Worm (Caenorhabditis elegans) whole organism, midembryonic: Measurements from ENCODE around the gene mam-5.

Source experiments
- T22C8.4 ChIP-seq: fragments of 200-800 bp; sonication (Bioruptor generic); IDR thresholded peaks from 2 replicates; pipeline ENCODE4 v1.3.6; 2022; ENCODE audit warnings: missing genetic modification characterization, missing compliant biosample characterization
- cog-1 ChIP-seq: sonication (generic microtip); optimal IDR thresholded peaks from 2 replicates; lab custom pipeline; 2016; ENCODE audit warnings: missing genetic modification characterization, missing compliant biosample characterization
- flt-1 ChIP-seq: fragments of 200-800 bp; sonication (Bioruptor generic); IDR thresholded peaks from 2 replicates; pipeline ENCODE4 v1.3.6; 2022; ENCODE audit warnings: missing genetic modification characterization, missing compliant biosample characterization
- klf-2 ChIP-seq: fragments of 200-800 bp; sonication (Bioruptor generic); conservative IDR thresholded peaks from 2 replicates; pipeline ENCODE4 v1.3.6; 2022; ENCODE audit warnings: missing genetic modification reagents, missing genetic modification characterization, missing compliant biosample characterization
- med-1 ChIP-seq: sonication (generic microtip); optimal IDR thresholded peaks from 2 replicates; lab custom pipeline; 2017; ENCODE audit warnings: missing genetic modification characterization, mild to moderate bottlenecking, missing compliant biosample characterization, antibody characterized with exemption, missing genetic modification reagents; ENCODE audit not compliant: insufficient read depth
- ref-1 ChIP-seq: fragments of 200-800 bp; sonication (Bioruptor generic); conservative IDR thresholded peaks from 2 replicates; pipeline ENCODE4 v1.3.6; 2022; ENCODE audit warnings: missing genetic modification reagents, missing genetic modification characterization, missing compliant biosample characterization
- tab-1 ChIP-seq: fragments of 200-800 bp; sonication (Bioruptor generic); IDR thresholded peaks from 2 replicates; pipeline ENCODE4 v1.3.6; 2022; ENCODE audit warnings: missing genetic modification characterization, missing compliant biosample characterization
- ztf-23 ChIP-seq: fragments of 200-800 bp; sonication (Bioruptor generic); IDR thresholded peaks from 2 replicates; pipeline ENCODE4 v1.3.6; 2022; ENCODE audit warnings: missing genetic modification reagents, missing genetic modification characterization, missing compliant biosample characterization
- ztf-29 ChIP-seq: fragments of 200-800 bp; sonication (Bioruptor generic); IDR thresholded peaks from 2 replicates; pipeline ENCODE4 v1.3.6; 2022; ENCODE audit warnings: missing genetic modification reagents, missing genetic modification characterization, missing compliant biosample characterization

mam-5 gene

ce11 chrV:9974264-9974663 lies 21.8 kb downstream of the mam-5 start:
- TF ChIP-seq ztf-29 (GFP tag; lab: Robert Waterston, UW) (no peak), klf-2 (GFP tag; lab: Robert Waterston, UW) (no peak), flt-1 (GFP tag; lab: Robert Waterston, UW) (no peak), ztf-23 (GFP tag; lab: Robert Waterston, UW) (no peak), tab-1 (GFP tag; lab: Robert Waterston, UW) (no peak), ref-1 (GFP tag; lab: Robert Waterston, UW) (no peak), cog-1 (tag; lab: Kevin White, UChicago) (no peak), med-1 (GFP tag; lab: Kevin White, UChicago) (no peak), T22C8.4 (no peak)

- TF ChIP-seq klf-2 (GFP tag; lab: Robert Waterston, UW) (no peak), ztf-29 (GFP tag; lab: Robert Waterston, UW) (no peak), cog-1 (tag; lab: Kevin White, UChicago) (no peak), ref-1 (GFP tag; lab: Robert Waterston, UW) (no peak), ztf-23 (GFP tag; lab: Robert Waterston, UW) (no peak)
Observed at ce11 chrV:9976138-9976537, 23.6 kb downstream of the mam-5 start, which contains the start of gene unc-41. TSS of gene unc-41 (minus strand) at chrV:9976238.

- TF ChIP-seq tab-1 (GFP tag; lab: Robert Waterston, UW) (no peak), med-1 (GFP tag; lab: Kevin White, UChicago) (no peak), ref-1 (GFP tag; lab: Robert Waterston, UW) (no peak), flt-1 (GFP tag; lab: Robert Waterston, UW) (no peak), ztf-29 (GFP tag; lab: Robert Waterston, UW) (no peak), ztf-23 (GFP tag; lab: Robert Waterston, UW) (no peak), T22C8.4 (no peak), cog-1 (tag; lab: Kevin White, UChicago) (no peak), klf-2 (GFP tag; lab: Robert Waterston, UW) (no peak)
Observed at ce11 chrV:9977211-9977610, 24.7 kb downstream of the mam-5 start.

- TF ChIP-seq ztf-23 (GFP tag; lab: Robert Waterston, UW), result no peak
- no peak for TF ChIP-seq cog-1 (tag; lab: Kevin White, UChicago)
Observed at ce11 chrV:9978425-9978824, 25.9 kb downstream of the mam-5 start.

ce11 chrV:9980731-9981483 lies 28.4 kb downstream of the mam-5 start, which contains the start of the genes ruvb-1 and tofu-1:
TSS of gene ruvb-1 (minus strand) at chrV:9980802.
TSS of gene tofu-1 (plus strand) at chrV:9981147.
- TF ChIP-seq ztf-23 (GFP tag; lab: Robert Waterston, UW), result peak; percentile 68; the same call in 1 of the 2 replicates
- TF ChIP-seq klf-2 (GFP tag; lab: Robert Waterston, UW), result 0 out of 2 replicates have a peak, but pooled peaks have one; percentile 23
- TF ChIP-seq flt-1 (GFP tag; lab: Robert Waterston, UW), result peak; percentile 76
- peak; percentile 55; the same call in 1 of the 2 replicates for TF ChIP-seq ref-1 (GFP tag; lab: Robert Waterston, UW)

DNA sequence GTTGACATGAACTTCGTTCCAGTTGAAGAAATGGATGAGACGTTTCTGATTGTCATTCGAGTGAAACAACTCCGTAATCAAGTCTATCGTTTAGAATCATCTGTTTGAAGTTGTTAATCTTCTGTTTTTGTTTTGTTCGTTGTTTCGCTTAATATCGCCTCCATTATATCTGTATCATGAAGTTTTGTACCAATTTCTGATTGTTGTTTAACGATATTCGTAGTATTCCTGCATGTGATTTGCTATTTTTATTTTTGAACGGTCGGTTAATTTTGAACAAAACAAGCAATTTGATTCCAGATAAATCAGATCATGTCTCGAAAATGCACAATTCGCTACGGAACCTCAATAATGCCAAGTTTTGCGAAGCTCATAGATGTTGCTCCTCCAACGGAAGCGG lies 30.1 kb downstream of the mam-5 start, which contains the start of gene C27H6.9:
TSS of gene C27H6.9 (plus strand) at position 301 of the 400 bp plus-strand sequence.
- TF ChIP-seq ztf-23 (GFP tag; lab: Robert Waterston, UW) (no peak), med-1 (GFP tag; lab: Kevin White, UChicago) (no peak), klf-2 (GFP tag; lab: Robert Waterston, UW) (no peak), T22C8.4 (no peak), ztf-29 (GFP tag; lab: Robert Waterston, UW) (no peak), tab-1 (GFP tag; lab: Robert Waterston, UW) (no peak), cog-1 (tag; lab: Kevin White, UChicago) (no peak), flt-1 (GFP tag; lab: Robert Waterston, UW) (no peak), ref-1 (GFP tag; lab: Robert Waterston, UW) (no peak)

DNA sequence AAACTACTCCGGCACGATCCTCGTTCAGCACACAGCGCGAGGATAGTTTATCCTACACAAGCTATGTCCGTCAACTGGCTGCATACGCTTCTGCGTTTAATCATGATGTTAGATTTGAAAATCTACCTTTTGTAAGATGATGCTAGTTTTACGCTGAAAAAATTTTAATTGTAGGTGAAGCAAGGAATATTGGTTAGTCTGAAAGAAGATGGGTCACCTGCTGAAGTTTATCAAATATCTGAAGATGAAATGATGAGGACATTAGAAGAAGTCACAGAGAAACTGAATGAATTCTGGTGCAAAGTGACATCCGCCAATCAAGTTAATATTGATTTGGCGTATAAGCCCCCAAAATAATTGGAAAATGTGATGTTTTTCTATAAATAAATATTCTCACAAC lies 31.0 kb downstream of the mam-5 start:
- TF ChIP-seq flt-1 (GFP tag; lab: Robert Waterston, UW), result no peak

DNA sequence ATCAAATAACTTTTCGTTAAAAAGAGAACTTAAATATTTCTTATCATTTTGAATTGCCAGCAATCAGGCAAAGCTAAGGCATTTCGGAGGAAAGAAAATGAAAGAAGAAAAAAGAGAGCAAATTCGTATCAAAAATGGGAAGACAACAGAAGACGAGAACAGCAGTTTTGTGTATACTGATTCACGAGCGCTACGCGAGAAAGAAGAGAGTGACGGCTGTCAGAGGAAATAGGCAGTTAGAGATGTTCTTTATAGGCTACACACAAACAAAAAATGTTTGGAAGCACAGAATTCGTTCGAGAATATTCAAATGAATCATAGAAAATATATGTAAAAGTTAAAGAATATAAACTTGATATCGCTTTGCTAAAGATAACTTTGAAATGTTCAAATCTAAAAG lies 32.3 kb downstream of the mam-5 start:
- TF ChIP-seq tab-1 (GFP tag; lab: Robert Waterston, UW) (no peak), klf-2 (GFP tag; lab: Robert Waterston, UW) (no peak), T22C8.4 (no peak), ztf-29 (GFP tag; lab: Robert Waterston, UW) (no peak)

- TF ChIP-seq ref-1 (GFP tag; lab: Robert Waterston, UW) (no peak), tab-1 (GFP tag; lab: Robert Waterston, UW) (no peak), ztf-23 (GFP tag; lab: Robert Waterston, UW) (no peak), med-1 (GFP tag; lab: Kevin White, UChicago) (no peak), cog-1 (tag; lab: Kevin White, UChicago) (no peak), flt-1 (GFP tag; lab: Robert Waterston, UW) (no peak)
Observed at ce11 chrV:9985227-9985864, 32.8 kb downstream of the mam-5 start.

DNA sequence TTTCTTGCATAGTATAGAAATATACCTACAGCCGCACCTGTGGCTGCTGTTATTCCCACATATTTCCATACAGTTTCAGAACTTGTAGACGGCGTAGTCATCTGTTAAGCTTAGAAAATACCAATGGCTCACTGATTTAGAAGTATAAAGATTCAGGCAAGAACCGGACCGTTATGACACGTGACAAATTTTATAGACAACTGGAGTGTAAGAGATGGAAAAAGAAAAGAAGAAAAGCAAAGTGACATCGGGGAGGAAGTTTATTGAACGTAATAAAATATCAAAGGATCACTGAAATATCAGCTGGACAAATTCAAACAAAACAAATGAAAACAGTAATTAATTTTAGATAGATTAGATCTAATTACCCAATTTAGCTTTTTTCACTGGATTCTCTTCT lies 33.7 kb downstream of the mam-5 start, which contains the start of gene rmd-2:
TSS of gene rmd-2 (minus strand) at position 101 of the 400 bp plus-strand sequence.
- TF ChIP-seq tab-1 (GFP tag; lab: Robert Waterston, UW) (no peak), ref-1 (GFP tag; lab: Robert Waterston, UW) (no peak), ztf-29 (GFP tag; lab: Robert Waterston, UW) (no peak), T22C8.4 (no peak), flt-1 (GFP tag; lab: Robert Waterston, UW) (no peak), med-1 (GFP tag; lab: Kevin White, UChicago) (no peak), ztf-23 (GFP tag; lab: Robert Waterston, UW) (no peak), cog-1 (tag; lab: Kevin White, UChicago) (no peak), klf-2 (GFP tag; lab: Robert Waterston, UW) (no peak)
